Fruit fly (Drosophila melanogaster): ENCODE data around the gene MED26.

Gene MED26

dm6 chr4:807422-808391, 18.9 kb upstream of the MED26 start (continued):
- TF ChIP-seq Sry-β (GFP tag; optimal IDR thresholded peaks at IDR 0.05) = no peak
- no peak for TF ChIP-seq exex (tag; optimal IDR thresholded peaks at IDR 0.05)
- TF ChIP-seq nerfin-2 (GFP tag; IDR thresholded peaks at IDR 0.05; ENCODE audit: partially characterized antibody) = no peak
- no peak for TF ChIP-seq CG10959 (GFP tag; IDR thresholded peaks at IDR 0.05)
- peak; percentile 84 for TF ChIP-seq CG12942 (GFP tag; optimal IDR thresholded peaks at IDR 0.05)
- peak; percentile 72 for TF ChIP-seq grau (tag; optimal IDR thresholded peaks at IDR 0.05)
- TF ChIP-seq sima (GFP tag; optimal IDR thresholded peaks at IDR 0.05) = peak; percentile 80
- peak; percentile 86 for TF ChIP-seq CG1529 (GFP tag; optimal IDR thresholded peaks at IDR 0.05)
- no peak for TF ChIP-seq Dfd (GFP tag; optimal IDR thresholded peaks at IDR 0.05)
- TF ChIP-seq Hmx (GFP tag; optimal IDR thresholded peaks at IDR 0.05) = peak; percentile 42
- TF ChIP-seq maf-S (GFP tag; optimal IDR thresholded peaks at IDR 0.05) = peak; percentile 86
- no peak for TF ChIP-seq HLHmδ (GFP tag; optimal IDR thresholded peaks at IDR 0.05)
- TF ChIP-seq shn (GFP tag; optimal IDR thresholded peaks at IDR 0.05) = peak; percentile 80
- TF ChIP-seq Doc3 (GFP tag; IDR thresholded peaks at IDR 0.05; ENCODE audit: partially characterized antibody) = 0 out of 3 replicates have a peak, but pooled peaks have one; percentile 3
- TF ChIP-seq psq (GFP tag; optimal IDR thresholded peaks at IDR 0.05) = peak; percentile 59
- TF ChIP-seq CG3838 (GFP tag; optimal IDR thresholded peaks at IDR 0.05) = peak; percentile 28
- TF ChIP-seq inv (GFP tag; IDR thresholded peaks at IDR 0.05; ENCODE audit: partially characterized antibody) = no peak
- TF ChIP-seq CG9215 (GFP tag; IDR thresholded peaks at IDR 0.05) = no peak; the same call in 1 of the 2 replicates
- no peak for TF ChIP-seq Bgb (GFP tag; IDR thresholded peaks at IDR 0.05; ENCODE audit: partially characterized antibody)
- TF ChIP-seq CG13287 (GFP tag; IDR thresholded peaks at IDR 0.05; ENCODE audit: partially characterized antibody) = no peak
- peak; percentile 93 for TF ChIP-seq CG17361 (GFP tag; IDR thresholded peaks at IDR 0.05)
- TF ChIP-seq CG32767 (GFP tag; IDR thresholded peaks at IDR 0.05) = peak; percentile 68; the same call in 1 of the 2 replicates
- TF ChIP-seq CG6683 (GFP tag; optimal IDR thresholded peaks at IDR 0.05) = peak; percentile 72
- TF ChIP-seq Atf3 (GFP tag; optimal IDR thresholded peaks at IDR 0.05) = peak; percentile 88
- no peak; the same call in 1 of the 2 replicates for TF ChIP-seq ssp (GFP tag; IDR thresholded peaks at IDR 0.05)
- peak; percentile 78 for TF ChIP-seq ind (GFP tag; optimal IDR thresholded peaks at IDR 0.05)
- TF ChIP-seq fd3F (GFP tag; optimal IDR thresholded peaks at IDR 0.05) = peak; percentile 64
- TF ChIP-seq Doc2 (GFP tag; IDR thresholded peaks at IDR 0.05) = no peak
- peak; percentile 68 for TF ChIP-seq CG14050 (GFP tag; IDR thresholded peaks at IDR 0.05)
- no peak for TF ChIP-seq CG6791 (GFP tag; IDR thresholded peaks at IDR 0.05; ENCODE audit: partially characterized antibody)
- TF ChIP-seq CG15514 (GFP tag; optimal IDR thresholded peaks at IDR 0.05) = no peak
- no peak for TF ChIP-seq CrebB (tag; optimal IDR thresholded peaks at IDR 0.05)
- TF ChIP-seq Sox102F (GFP tag; optimal IDR thresholded peaks at IDR 0.05) = peak; percentile 94
- TF ChIP-seq jigr1 (GFP tag; IDR thresholded peaks at IDR 0.05) = no peak
- no peak; the same call in none of the 2 replicates for TF ChIP-seq CG9932 (GFP tag; IDR thresholded peaks at IDR 0.05)
- TF ChIP-seq YL-1 (GFP tag; optimal IDR thresholded peaks at IDR 0.05) = peak; percentile 46
- TF ChIP-seq ara (GFP tag; IDR thresholded peaks at IDR 0.05) = peak; percentile 61; the same call in 1 of the 2 replicates
- TF ChIP-seq fu2 (GFP tag; optimal IDR thresholded peaks at IDR 0.05) = peak; percentile 73
- peak; percentile 73 for TF ChIP-seq pb (GFP tag; optimal IDR thresholded peaks at IDR 0.05)
- 0 out of 2 replicates have a peak, but pooled peaks have one; percentile 52 for TF ChIP-seq Atf6 (GFP tag; IDR thresholded peaks at IDR 0.05)
- TF ChIP-seq CG6175 (GFP tag; IDR thresholded peaks at IDR 0.05) = no peak
- peak; percentile 79 for TF ChIP-seq Usf (GFP tag; optimal IDR thresholded peaks at IDR 0.05)
- TF ChIP-seq Fer1 (GFP tag; optimal IDR thresholded peaks at IDR 0.05) = no peak
- TF ChIP-seq repo (GFP tag; optimal IDR thresholded peaks at IDR 0.05) = peak; percentile 66
- TF ChIP-seq CG17359 (tag; optimal IDR thresholded peaks at IDR 0.05) = peak; percentile 66
- peak; percentile 89 for TF ChIP-seq odd (GFP tag; optimal IDR thresholded peaks at IDR 0.05)
- peak; percentile 68 for TF ChIP-seq stc (GFP tag; IDR thresholded peaks at IDR 0.05)

Data from whole organism, embryonic.